Worm (Caenorhabditis elegans) whole organism, L1 larva: ENCODE results near the gene comt-1.

Experiments used
- C16A3.4 ChIP-seq: fragments of 150-350 bp; optimal IDR thresholded peaks from 2 replicates; lab custom pipeline; 2014; ENCODE audit warnings: missing biosample characterization, missing genetic modification characterization
- blmp-1 ChIP-seq: fragments of 150-350 bp; optimal IDR thresholded peaks from 2 replicates; lab custom pipeline; 2014; ENCODE audit warnings: missing biosample characterization, missing genetic modification characterization
- ceh-63 ChIP-seq: fragments of 200-800 bp; sonication (Bioruptor generic); optimal IDR thresholded peaks from 2 replicates; lab custom pipeline; 2018; ENCODE audit warnings: mild to moderate bottlenecking, missing genetic modification characterization, missing compliant biosample characterization
- ceh-8 ChIP-seq: fragments of 200-800 bp; sonication (Bioruptor generic); optimal IDR thresholded peaks from 2 replicates; lab custom pipeline; 2018; ENCODE audit warnings: mild to moderate bottlenecking, missing genetic modification characterization, moderate library complexity, missing compliant biosample characterization
- ceh-82 ChIP-seq, 3 experiments: fragments of 150-350 bp in 1 of 3; sonication (generic microtip) in 2 of 3; optimal IDR thresholded peaks; 2 replicates each; lab custom pipeline; 2014 to 2017; ENCODE audit warnings: missing biosample characterization in 3 of 3, missing genetic modification characterization in 3 of 3
- dsc-1 ChIP-seq: sonication (generic microtip); optimal IDR thresholded peaks from 2 replicates; lab custom pipeline; 2016; ENCODE audit warnings: mild to moderate bottlenecking, missing genetic modification characterization, missing compliant biosample characterization
- efl-3 ChIP-seq: fragments of 200-800 bp; sonication (Bioruptor generic); optimal IDR thresholded peaks from 2 replicates; lab custom pipeline; 2018; ENCODE audit warnings: mild to moderate bottlenecking, missing genetic modification characterization, missing compliant biosample characterization
- egl-13 ChIP-seq: sonication (generic microtip); optimal IDR thresholded peaks from 2 replicates; lab custom pipeline; 2016; ENCODE audit warnings: missing genotype, missing genetic modification reagents, missing genetic modification characterization, missing compliant biosample characterization
- elt-3 ChIP-seq, 6 experiments: fragments of 150-350 bp in 1 of 6; sonication (generic microtip); optimal IDR thresholded peaks; 2 replicates each; lab custom pipeline; 2017 to 2018; ENCODE audit warnings: missing biosample characterization in 6 of 6, missing genetic modification characterization in 6 of 6, inconsistent platforms in 1 of 6
- ets-5 ChIP-seq: fragments of 200-800 bp; sonication (Bioruptor generic); IDR thresholded peaks from 2 replicates; pipeline ENCODE4 v1.3.6; 2022; ENCODE audit warnings: missing genetic modification characterization, missing compliant biosample characterization
- fkh-10 ChIP-seq: sonication (generic microtip); optimal IDR thresholded peaks from 2 replicates; lab custom pipeline; 2017; ENCODE audit warnings: missing biosample characterization, missing genetic modification reagents, missing genetic modification characterization
- fkh-8 ChIP-seq: sonication (generic microtip); optimal IDR thresholded peaks from 2 replicates; lab custom pipeline; 2016; ENCODE audit warnings: mild to moderate bottlenecking, missing genetic modification characterization, missing compliant biosample characterization
- fos-1 ChIP-seq: fragments of 150-350 bp; optimal IDR thresholded peaks from 2 replicates; lab custom pipeline; 2014; ENCODE audit warnings: missing biosample characterization, missing genetic modification characterization
- hlh-17 ChIP-seq: fragments of 200-800 bp; sonication (Bioruptor generic); optimal IDR thresholded peaks from 2 replicates; lab custom pipeline; 2018; ENCODE audit warnings: missing genetic modification characterization, mild to moderate bottlenecking, missing compliant biosample characterization, moderate library complexity, borderline replicate concordance
- hpl-2 ChIP-seq: fragments of 150-350 bp; optimal IDR thresholded peaks from 2 replicates; lab custom pipeline; 2014; ENCODE audit warnings: missing biosample characterization, missing genetic modification reagents, missing genetic modification characterization
- irx-1 ChIP-seq: sonication (generic microtip); optimal IDR thresholded peaks from 2 replicates; lab custom pipeline; 2016; ENCODE audit warnings: missing genetic modification characterization, missing compliant biosample characterization
- isw-1 ChIP-seq: fragments of 200-800 bp; sonication (Bioruptor generic); IDR thresholded peaks from 2 replicates; pipeline ENCODE4 v1.3.6; 2022; ENCODE audit warnings: missing genetic modification characterization, missing compliant biosample characterization
- lin-13 ChIP-seq: fragments of 150-350 bp; optimal IDR thresholded peaks from 2 replicates; lab custom pipeline; 2014; ENCODE audit warnings: missing biosample characterization, missing genetic modification reagents, missing genetic modification characterization
- lin-14 ChIP-seq: fragments of 200-800 bp; sonication (Bioruptor generic); optimal IDR thresholded peaks from 2 replicates; lab custom pipeline; 2018; ENCODE audit warnings: mild to moderate bottlenecking, missing genetic modification characterization, moderate library complexity, missing compliant biosample characterization
- lin-15B ChIP-seq: fragments of 150-350 bp; sonication (generic microtip); optimal IDR thresholded peaks from 3 replicates; lab custom pipeline; 2014; ENCODE audit warnings: missing biosample characterization, missing genetic modification characterization
- lin-35 ChIP-seq, 2 experiments: fragments of 150-350 bp; optimal IDR thresholded peaks; 2 replicates each; lab custom pipeline; 2014; ENCODE audit warnings: missing biosample characterization in 2 of 2, missing genetic modification characterization in 2 of 2, missing genetic modification reagents in 2 of 2
- lsy-2 ChIP-seq, 2 experiments: fragments of 150-350 bp; optimal IDR thresholded peaks; 2 replicates each; lab custom pipeline; 2014; ENCODE audit warnings: missing biosample characterization in 2 of 2, missing genetic modification characterization in 2 of 2
- mdl-1 ChIP-seq, 2 experiments: fragments of 150-350 bp; optimal IDR thresholded peaks; 2 replicates each; lab custom pipeline; 2014 to 2017; ENCODE audit warnings: missing biosample characterization in 2 of 2, missing genetic modification characterization in 2 of 2, inconsistent platforms in 1 of 2
- mef-2 ChIP-seq: fragments of 150-350 bp; optimal IDR thresholded peaks from 2 replicates; lab custom pipeline; 2014; ENCODE audit warnings: missing biosample characterization, missing genetic modification characterization
- nhr-11 ChIP-seq: fragments of 150-350 bp; optimal IDR thresholded peaks from 2 replicates; lab custom pipeline; 2014; ENCODE audit warnings: missing biosample characterization, missing genetic modification characterization
- nhr-12 ChIP-seq: sonication (generic microtip); optimal IDR thresholded peaks from 2 replicates; lab custom pipeline; 2017; ENCODE audit warnings: missing biosample characterization, missing genetic modification characterization
- nhr-19 ChIP-seq: fragments of 200-800 bp; sonication (Bioruptor generic); conservative IDR thresholded peaks from 2 replicates; pipeline ENCODE4 v1.3.6; 2022; ENCODE audit warnings: missing genetic modification characterization, missing compliant biosample characterization
- nhr-237 ChIP-seq: fragments of 150-350 bp; optimal IDR thresholded peaks from 2 replicates; lab custom pipeline; 2014; ENCODE audit warnings: missing biosample characterization, missing genetic modification characterization
- nhr-28 ChIP-seq: fragments of 150-350 bp; optimal IDR thresholded peaks from 2 replicates; lab custom pipeline; 2014; ENCODE audit warnings: missing biosample characterization, missing genetic modification characterization
- nhr-47 ChIP-seq: sonication (generic microtip); optimal IDR thresholded peaks from 2 replicates; lab custom pipeline; 2016; ENCODE audit warnings: mild to moderate bottlenecking, missing genetic modification characterization, moderate library complexity, missing compliant biosample characterization
- nhr-71 ChIP-seq: sonication (generic microtip); optimal IDR thresholded peaks from 2 replicates; lab custom pipeline; 2016; ENCODE audit warnings: mild to moderate bottlenecking, missing genetic modification characterization, moderate library complexity, missing compliant biosample characterization
- nhr-77 ChIP-seq: fragments of 150-350 bp; optimal IDR thresholded peaks from 2 replicates; lab custom pipeline; 2014; ENCODE audit warnings: missing biosample characterization, missing genetic modification characterization
- nhr-84 ChIP-seq: sonication (generic microtip); optimal IDR thresholded peaks from 2 replicates; lab custom pipeline; 2017; ENCODE audit warnings: missing biosample characterization, missing genetic modification characterization
- nhr-90 ChIP-seq: sonication (generic microtip); optimal IDR thresholded peaks from 2 replicates; lab custom pipeline; 2016; ENCODE audit warnings: mild to moderate bottlenecking, missing genetic modification characterization, missing compliant biosample characterization; ENCODE audit not compliant: poor library complexity
- skn-1 ChIP-seq: fragments of 150-350 bp; optimal IDR thresholded peaks from 2 replicates; lab custom pipeline; 2014; ENCODE audit warnings: missing biosample characterization, missing genetic modification characterization
- snpc-4 ChIP-seq: fragments of 150-350 bp; optimal IDR thresholded peaks from 2 replicates; lab custom pipeline; 2014; ENCODE audit warnings: missing biosample characterization, missing genetic modification characterization
- snu-23 ChIP-seq: sonication (generic microtip); optimal IDR thresholded peaks from 2 replicates; lab custom pipeline; 2016; ENCODE audit warnings: missing genetic modification characterization, missing compliant biosample characterization
- sox-4 ChIP-seq: sonication (generic microtip); optimal IDR thresholded peaks from 2 replicates; lab custom pipeline; 2016; ENCODE audit warnings: missing genetic modification characterization, missing compliant biosample characterization
- sptf-1 ChIP-seq: fragments of 150-350 bp; optimal IDR thresholded peaks from 2 replicates; lab custom pipeline; 2014; ENCODE audit warnings: missing biosample characterization, missing genetic modification characterization
- sup-37 ChIP-seq: fragments of 200-800 bp; sonication (Bioruptor generic); optimal IDR thresholded peaks from 2 replicates; lab custom pipeline; 2018; ENCODE audit warnings: mild to moderate bottlenecking, missing genetic modification characterization, missing compliant biosample characterization
- tbx-2 ChIP-seq: sonication (generic microtip); optimal IDR thresholded peaks from 2 replicates; lab custom pipeline; 2016; ENCODE audit warnings: missing genetic modification characterization, missing compliant biosample characterization
- unc-130 ChIP-seq: fragments of 150-350 bp; optimal IDR thresholded peaks from 2 replicates; lab custom pipeline; 2017; ENCODE audit warnings: missing biosample characterization, missing genetic modification characterization, inconsistent platforms
- unc-62 ChIP-seq: fragments of 150-350 bp; optimal IDR thresholded peaks from 2 replicates; lab custom pipeline; 2014; ENCODE audit warnings: missing biosample characterization, missing genetic modification reagents, missing genetic modification characterization
- unc-86 ChIP-seq: sonication (generic microtip); optimal IDR thresholded peaks from 2 replicates; lab custom pipeline; 2016; ENCODE audit warnings: missing genetic modification characterization, missing compliant biosample characterization
- vab-15 ChIP-seq: sonication (generic microtip); optimal IDR thresholded peaks from 2 replicates; lab custom pipeline; 2017; ENCODE audit warnings: missing genotype, mild to moderate bottlenecking, missing genetic modification characterization, missing compliant biosample characterization
- zip-4 ChIP-seq: fragments of 200-800 bp; sonication (Bioruptor generic); optimal IDR thresholded peaks from 2 replicates; lab custom pipeline; 2018; ENCODE audit warnings: mild to moderate bottlenecking, missing genetic modification characterization, moderate library complexity, missing compliant biosample characterization

comt-1 gene

DNA sequence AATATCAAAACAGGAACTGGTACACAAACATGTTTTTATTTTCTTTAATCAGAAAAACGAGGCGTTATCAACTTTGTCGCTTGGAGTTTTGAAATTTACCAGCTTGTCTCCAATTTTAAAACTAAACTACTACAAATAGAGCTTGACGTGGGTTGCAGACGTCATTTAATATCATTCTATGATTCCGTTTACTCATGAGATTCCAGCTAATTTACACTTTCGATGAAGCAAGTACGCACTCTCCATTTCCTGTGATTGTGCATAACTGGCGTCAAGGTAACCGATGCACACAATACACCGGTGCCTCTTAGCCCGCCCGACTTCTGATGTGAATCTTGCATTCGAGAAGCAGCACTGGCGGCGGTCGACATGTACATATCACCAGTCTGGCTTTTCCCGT is 43.4 kb downstream of the comt-1 start (continued):
- no peak for TF ChIP-seq lin-35 (GFP tag; optimal IDR thresholded peaks at IDR 0.05; lab: Kevin White, UChicago)
- TF ChIP-seq vab-15 (tag; lab: Kevin White, UChicago), result no peak
- no peak for TF ChIP-seq sup-37 (GFP tag; lab: Kevin White, UChicago)
- no peak for TF ChIP-seq ceh-63 (GFP tag; lab: Kevin White, UChicago)
- peak; percentile 43 for TF ChIP-seq fkh-10 (GFP tag; lab: Kevin White, UChicago)
- no peak for TF ChIP-seq lin-15B (tag; lab: Kevin White, UChicago)
- no peak for TF ChIP-seq C16A3.4 (tag; lab: Kevin White, UChicago)
- TF ChIP-seq nhr-90 (tag; lab: Kevin White, UChicago), result no peak
- TF ChIP-seq sox-4 (tag; lab: Kevin White, UChicago), result peak; percentile 62
- TF ChIP-seq ceh-8 (GFP tag; lab: Kevin White, UChicago), result peak; percentile 30
- no peak for TF ChIP-seq nhr-77 (tag; lab: Kevin White, UChicago)
- TF ChIP-seq unc-130 (tag; lab: Kevin White, UChicago), result no peak
- TF ChIP-seq zip-4 (GFP tag; lab: Kevin White, UChicago), result no peak
- TF ChIP-seq ets-5 (GFP tag; lab: Robert Waterston, UW), result no peak
- TF ChIP-seq nhr-12 (tag; lab: Kevin White, UChicago), result no peak

DNA sequence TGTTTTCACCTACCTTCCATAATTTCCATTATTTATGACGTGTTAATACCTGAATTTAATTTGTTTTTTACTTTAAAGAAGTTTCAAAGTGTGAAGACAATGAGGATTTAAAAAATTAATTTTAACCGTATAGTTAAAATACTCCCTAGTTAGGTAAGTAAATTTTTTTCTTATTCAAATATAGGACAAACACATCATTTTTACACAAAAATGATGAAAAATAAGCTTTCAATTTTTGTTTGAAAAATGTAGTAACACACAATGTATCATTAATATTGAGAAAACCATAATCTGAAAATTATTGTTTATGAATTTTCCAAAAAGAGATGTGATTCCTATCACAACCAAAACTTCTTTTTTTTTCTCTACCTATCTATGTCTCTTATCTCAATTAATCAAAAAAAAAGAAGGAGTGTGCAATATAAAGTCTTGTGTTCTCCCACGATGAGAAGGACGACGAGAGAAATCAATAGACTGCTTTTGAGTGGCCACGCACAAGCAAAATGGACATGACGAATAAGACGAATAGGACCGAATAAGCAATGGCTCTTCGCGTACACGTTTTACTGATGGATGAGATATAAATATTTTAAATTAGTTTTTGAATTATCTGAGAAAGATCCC is 48.1 kb downstream of the comt-1 start, which contains the start of gene C14A11.6:
Gene C14A11.6, minus strand, starts transcription at position 51 of the 624 bp plus-strand sequence.
- no peak for TF ChIP-seq unc-62 (GFP tag; lab: Kevin White, UChicago)
- no peak for TF ChIP-seq nhr-19 (GFP tag; lab: Robert Waterston, UW)
- TF ChIP-seq C16A3.4 (tag; lab: Kevin White, UChicago), result no peak
- peak; percentile 20 for TF ChIP-seq nhr-47 (tag; lab: Kevin White, UChicago)
- TF ChIP-seq skn-1, result no peak
- no peak for TF ChIP-seq sptf-1 (tag; lab: Kevin White, UChicago)
- TF ChIP-seq egl-13 (tag; lab: Kevin White, UChicago), result no peak
- peak; percentile 11 for TF ChIP-seq fkh-8 (tag; lab: Kevin White, UChicago)
- no peak for TF ChIP-seq unc-86 (tag; lab: Kevin White, UChicago)
- no peak for TF ChIP-seq mdl-1 (tag; optimal IDR thresholded peaks at IDR 0.05; lab: Kevin White, UChicago)
- no peak for TF ChIP-seq vab-15 (tag; lab: Kevin White, UChicago)
- peak; percentile 12 for TF ChIP-seq nhr-71 (tag; lab: Kevin White, UChicago)
- TF ChIP-seq efl-3, result no peak
- no peak for TF ChIP-seq nhr-90 (tag; lab: Kevin White, UChicago)
- TF ChIP-seq elt-3 (tag; optimal IDR thresholded peaks at IDR 0.05; lab: Kevin White, UChicago), result no peak
- TF ChIP-seq lsy-2 (tag; optimal IDR thresholded peaks at IDR 0.05; lab: Kevin White, UChicago), result peak in 1 of 2 experiments; percentile 5
- TF ChIP-seq blmp-1, result no peak
- no peak for TF ChIP-seq mef-2 (tag; lab: Kevin White, UChicago)
- no peak for TF ChIP-seq ceh-63 (GFP tag; lab: Kevin White, UChicago)
- peak; percentile 55 for TF ChIP-seq lin-14 (GFP tag; lab: Kevin White, UChicago)
- TF ChIP-seq snu-23 (GFP tag; lab: Kevin White, UChicago), result peak; percentile 5
- TF ChIP-seq lin-15B (tag; lab: Kevin White, UChicago), result no peak
- no peak for TF ChIP-seq ceh-8 (GFP tag; lab: Kevin White, UChicago)
- no peak for TF ChIP-seq snpc-4 (tag; lab: Kevin White, UChicago)
- TF ChIP-seq, all 84 proteins: peak for 6

DNA sequence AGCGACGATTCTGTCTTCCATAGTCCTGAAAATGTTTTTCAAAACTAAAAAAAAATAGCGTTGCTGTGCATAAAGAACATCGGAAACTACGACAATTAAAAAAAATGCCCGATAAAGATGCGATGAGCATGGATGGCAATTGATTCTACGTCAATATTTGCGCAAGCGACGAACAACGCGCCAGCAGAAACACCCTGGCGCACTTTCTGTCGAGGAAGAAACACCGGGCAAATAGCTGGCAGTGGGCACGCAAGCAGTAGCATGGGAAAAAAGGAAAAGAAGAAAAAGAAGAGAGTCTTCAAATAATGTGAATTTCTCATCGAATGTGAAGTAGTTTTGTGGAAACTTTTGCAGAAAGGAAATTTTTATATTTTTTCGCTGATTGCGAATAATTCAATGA is 52.7 kb downstream of the comt-1 start, which contains the start of gene C14A11.9:
Gene C14A11.9, minus strand, starts transcription at position 27 of the 400 bp plus-strand sequence.
- TF ChIP-seq nhr-11 (tag; lab: Kevin White, UChicago) (peak; percentile 72), nhr-28 (tag; lab: Kevin White, UChicago) (no peak), nhr-237 (tag; lab: Kevin White, UChicago) (no peak), tbx-2 (tag; lab: Kevin White, UChicago) (peak; percentile 96), egl-13 (tag; lab: Kevin White, UChicago) (peak; percentile 93), irx-1 (tag; lab: Kevin White, UChicago) (peak; percentile 92), ets-5 (GFP tag; lab: Robert Waterston, UW) (no peak), hpl-2 (GFP tag; lab: Kevin White, UChicago) (peak; percentile 72), fos-1 (peak; percentile 89), sptf-1 (tag; lab: Kevin White, UChicago) (no peak), vab-15 (tag; lab: Kevin White, UChicago) (no peak), isw-1 (GFP tag; lab: Robert Waterston, UW) (peak; percentile 82), nhr-77 (tag; lab: Kevin White, UChicago) (peak; percentile 66), blmp-1 (peak; percentile 69), hlh-17 (GFP tag; lab: Kevin White, UChicago) (no peak), nhr-90 (tag; lab: Kevin White, UChicago) (peak; percentile 94), lin-13 (peak; percentile 91), nhr-84 (tag; lab: Kevin White, UChicago) (no peak), fkh-10 (GFP tag; lab: Kevin White, UChicago) (peak; percentile 92), dsc-1 (peak; percentile 95), ceh-82 (tag; optimal IDR thresholded peaks at IDR 0.05; lab: Kevin White, UChicago) (peak; percentile 82 to 95 (median 93)), ceh-8 (GFP tag; lab: Kevin White, UChicago) (peak; percentile 81)
